Fruit fly (Drosophila melanogaster) whole organism, prepupa: ENCODE measurements around the gene CG44774.

Experiments
- Blimp-1 ChIP-seq: fragments of 200-800 bp; sonication (Bioruptor generic); optimal IDR thresholded peaks from 3 replicates; lab custom pipeline; 2017; ENCODE audit warnings: missing biosample characterization, missing genetic modification characterization, mild to moderate bottlenecking, moderate library complexity, missing genetic modification reagents
- CG10631 ChIP-seq: fragments of 200-800 bp; sonication (Bioruptor generic); optimal IDR thresholded peaks from 2 replicates; lab custom pipeline; 2016; ENCODE audit warnings: missing biosample characterization, missing genetic modification characterization
- CG10669 ChIP-seq: fragments of 200-800 bp; sonication (Bioruptor generic); optimal IDR thresholded peaks from 3 replicates; lab custom pipeline; 2018; ENCODE audit warnings: missing biosample characterization, mild to moderate bottlenecking, missing genetic modification characterization, moderate library complexity
- CG11294 ChIP-seq: fragments of 200-800 bp; sonication (Bioruptor generic); IDR thresholded peaks from 2 replicates; pipeline ENCODE4 v1.3.6; 2022; ENCODE audit warnings: missing biosample characterization, missing genetic modification characterization
- CG11762 ChIP-seq: fragments of 200-800 bp; sonication (Bioruptor generic); optimal IDR thresholded peaks from 3 replicates; lab custom pipeline; 2016; ENCODE audit warnings: missing biosample characterization, missing genetic modification characterization; ENCODE audit not compliant: insufficient read depth
- CG11902 ChIP-seq: fragments of 200-800 bp; sonication (Bioruptor generic); optimal IDR thresholded peaks from 3 replicates; lab custom pipeline; 2016; ENCODE audit warnings: missing biosample characterization, missing genetic modification characterization
- CG15336 ChIP-seq: fragments of 200-800 bp; sonication (Bioruptor generic); IDR thresholded peaks from 2 replicates; pipeline ENCODE4 v1.3.6; 2022; ENCODE audit warnings: missing biosample characterization, missing genetic modification characterization
- CG1621 ChIP-seq: fragments of 200-800 bp; sonication (Bioruptor generic); optimal IDR thresholded peaks from 3 replicates; lab custom pipeline; 2018; ENCODE audit warnings: missing biosample characterization, mild to moderate bottlenecking, missing genetic modification characterization
- CG16779 ChIP-seq: fragments of 200-800 bp; sonication (Bioruptor generic); optimal IDR thresholded peaks from 3 replicates; lab custom pipeline; 2017; ENCODE audit warnings: missing biosample characterization, mild to moderate bottlenecking, missing genetic modification characterization
- CG31627 ChIP-seq: fragments of 200-800 bp; sonication (Bioruptor generic); optimal IDR thresholded peaks from 3 replicates; lab custom pipeline; 2016; ENCODE audit warnings: missing biosample characterization, missing genetic modification characterization
- CG32006 ChIP-seq: fragments of 200-800 bp; sonication (Bioruptor generic); optimal IDR thresholded peaks from 3 replicates; lab custom pipeline; 2017; ENCODE audit warnings: missing biosample characterization, mild to moderate bottlenecking, missing genetic modification characterization
- CG3919 ChIP-seq: fragments of 200-800 bp; sonication (Bioruptor generic); optimal IDR thresholded peaks from 3 replicates; lab custom pipeline; 2016; ENCODE audit warnings: missing biosample characterization, missing genetic modification characterization
- CG4318 ChIP-seq: fragments of 200-800 bp; sonication (Bioruptor generic); optimal IDR thresholded peaks from 3 replicates; lab custom pipeline; 2017; ENCODE audit warnings: missing biosample characterization, mild to moderate bottlenecking, missing genetic modification characterization
- CG6163 ChIP-seq: fragments of 200-800 bp; sonication (Bioruptor generic); IDR thresholded peaks from 3 replicates; pipeline ENCODE4 v1.3.6; 2022; ENCODE audit warnings: missing biosample characterization, missing genetic modification characterization
- CG6276 ChIP-seq: fragments of 200-800 bp; sonication (Bioruptor generic); optimal IDR thresholded peaks from 2 replicates; lab custom pipeline; 2017; ENCODE audit warnings: missing biosample characterization, mild to moderate bottlenecking, missing genetic modification characterization
- CG6792 ChIP-seq: fragments of 200-800 bp; sonication (Bioruptor generic); optimal IDR thresholded peaks from 3 replicates; lab custom pipeline; 2016; ENCODE audit warnings: missing biosample characterization, missing genetic modification characterization
- CG6808 ChIP-seq: fragments of 200-800 bp; sonication (Bioruptor generic); optimal IDR thresholded peaks from 3 replicates; lab custom pipeline; 2017; ENCODE audit warnings: missing biosample characterization, missing genetic modification characterization, mild to moderate bottlenecking, moderate library complexity, missing genetic modification reagents
- CG6854 ChIP-seq: fragments of 200-800 bp; sonication (Bioruptor generic); optimal IDR thresholded peaks from 2 replicates; lab custom pipeline; 2017; ENCODE audit warnings: missing biosample characterization, mild to moderate bottlenecking, missing genetic modification characterization
- CG7368 ChIP-seq: fragments of 200-800 bp; sonication (Bioruptor generic); optimal IDR thresholded peaks from 3 replicates; lab custom pipeline; 2016; ENCODE audit warnings: missing biosample characterization, missing genetic modification characterization
- CG8119 ChIP-seq: fragments of 200-800 bp; sonication (Bioruptor generic); IDR thresholded peaks from 3 replicates; pipeline ENCODE4 v1.3.6; 2022; ENCODE audit warnings: missing biosample characterization, missing genetic modification characterization
- CG8319 ChIP-seq: fragments of 200-800 bp; sonication (Bioruptor generic); optimal IDR thresholded peaks from 3 replicates; lab custom pipeline; 2016; ENCODE audit warnings: missing biosample characterization, missing genetic modification characterization
- Eip75B ChIP-seq: fragments of 200-800 bp; sonication (Bioruptor generic); optimal IDR thresholded peaks from 3 replicates; lab custom pipeline; 2016; ENCODE audit warnings: missing biosample characterization, missing genetic modification characterization
- Eip78C ChIP-seq: fragments of 200-800 bp; sonication (Bioruptor generic); peaks from one replicate; lab custom pipeline; 2016; ENCODE audit warnings: missing biosample characterization, missing genetic modification characterization
- Eip93F ChIP-seq: fragments of 200-800 bp; sonication (Bioruptor generic); optimal IDR thresholded peaks from 2 replicates; lab custom pipeline; 2016; ENCODE audit warnings: missing biosample characterization, mild to moderate bottlenecking, missing genetic modification characterization
- Ets21C ChIP-seq: fragments of 200-800 bp; sonication (Bioruptor generic); optimal IDR thresholded peaks from 3 replicates; lab custom pipeline; 2016; ENCODE audit warnings: missing biosample characterization, missing genetic modification characterization
- Gug ChIP-seq: fragments of 200-800 bp; sonication (Bioruptor generic); IDR thresholded peaks from 2 replicates; pipeline ENCODE4 v1.3.6; 2022; ENCODE audit warnings: missing biosample characterization, missing genetic modification characterization
- Hr38 ChIP-seq: sonication (Bioruptor generic); optimal IDR thresholded peaks from 2 replicates; lab custom pipeline; 2016; ENCODE audit warnings: missing biosample characterization, missing genetic modification characterization
- Hr39 ChIP-seq: fragments of 200-800 bp; sonication (Bioruptor generic); optimal IDR thresholded peaks from 2 replicates; lab custom pipeline; 2016; ENCODE audit warnings: missing biosample characterization, missing genetic modification characterization
- Hr4 ChIP-seq: fragments of 200-800 bp; sonication (Bioruptor generic); optimal IDR thresholded peaks from 3 replicates; lab custom pipeline; 2016; ENCODE audit warnings: missing biosample characterization, missing genetic modification characterization
- Lpt ChIP-seq: fragments of 200-800 bp; sonication (Bioruptor generic); optimal IDR thresholded peaks from 3 replicates; lab custom pipeline; 2016; ENCODE audit warnings: missing biosample characterization, missing genetic modification characterization
- Sox102F ChIP-seq: fragments of 200-800 bp; sonication (Bioruptor generic); optimal IDR thresholded peaks from 2 replicates; lab custom pipeline; 2016; ENCODE audit warnings: missing biosample characterization, mild to moderate bottlenecking, missing genetic modification characterization
- acj6 ChIP-seq: fragments of 200-800 bp; sonication (Bioruptor generic); optimal IDR thresholded peaks from 3 replicates; lab custom pipeline; 2016; ENCODE audit warnings: missing biosample characterization, missing genetic modification characterization
- cyc ChIP-seq: fragments of 200-800 bp; sonication (Bioruptor generic); optimal IDR thresholded peaks from 3 replicates; lab custom pipeline; 2016; ENCODE audit warnings: missing biosample characterization, missing genetic modification characterization
- dac ChIP-seq: fragments of 200-800 bp; sonication (Bioruptor generic); optimal IDR thresholded peaks from 2 replicates; lab custom pipeline; 2017; ENCODE audit warnings: missing biosample characterization, mild to moderate bottlenecking, missing genetic modification characterization
- dsx ChIP-seq: fragments of 200-800 bp; optimal IDR thresholded peaks from 3 replicates; lab custom pipeline; 2019; ENCODE audit warnings: missing biosample characterization, mild to moderate bottlenecking, missing genetic modification characterization, moderate library complexity; ENCODE audit not compliant: poor library complexity, severe bottlenecking
- eg ChIP-seq: fragments of 200-800 bp; sonication (Bioruptor generic); IDR thresholded peaks from 3 replicates; pipeline ENCODE4 v1.3.6; 2022; ENCODE audit warnings: missing biosample characterization, missing genetic modification characterization
- esn ChIP-seq: fragments of 200-800 bp; sonication (Bioruptor generic); optimal IDR thresholded peaks from 2 replicates; lab custom pipeline; 2016; ENCODE audit warnings: missing biosample characterization, mild to moderate bottlenecking, missing genetic modification characterization, moderate library complexity
- fd59A ChIP-seq: fragments of 200-800 bp; sonication (Bioruptor generic); optimal IDR thresholded peaks from 2 replicates; lab custom pipeline; 2017; ENCODE audit warnings: missing biosample characterization, mild to moderate bottlenecking, missing genetic modification characterization, missing genetic modification reagents
- fd85E ChIP-seq: fragments of 200-800 bp; sonication (Bioruptor generic); optimal IDR thresholded peaks from 3 replicates; lab custom pipeline; 2016; ENCODE audit warnings: missing biosample characterization, missing genetic modification characterization
- fkh ChIP-seq: fragments of 200-800 bp; sonication (Bioruptor generic); optimal IDR thresholded peaks from 3 replicates; lab custom pipeline; 2017; ENCODE audit warnings: missing biosample characterization, mild to moderate bottlenecking, missing genetic modification characterization, moderate library complexity
- lz ChIP-seq: fragments of 200-800 bp; sonication (Bioruptor generic); optimal IDR thresholded peaks from 3 replicates; lab custom pipeline; 2016; ENCODE audit warnings: missing biosample characterization, missing genetic modification characterization
- net ChIP-seq: fragments of 200-800 bp; sonication (Bioruptor generic); optimal IDR thresholded peaks from 3 replicates; lab custom pipeline; 2016; ENCODE audit warnings: missing biosample characterization, missing genetic modification characterization
- pdm3 ChIP-seq: fragments of 200-800 bp; sonication (Bioruptor generic); optimal IDR thresholded peaks from 3 replicates; lab custom pipeline; 2016; ENCODE audit warnings: missing biosample characterization, missing genetic modification characterization
- spab ChIP-seq: fragments of 200-800 bp; sonication (Bioruptor generic); optimal IDR thresholded peaks from 2 replicates; lab custom pipeline; 2017; ENCODE audit warnings: missing biosample characterization, mild to moderate bottlenecking, missing genetic modification characterization, missing genetic modification reagents
- ss ChIP-seq, 2 experiments: fragments of 200-800 bp; sonication (Bioruptor generic); optimal IDR thresholded peaks; 2 replicates in 1 of 2; 3 replicates in 1 of 2; lab custom pipeline; 2017 to 2018; ENCODE audit warnings: mild to moderate bottlenecking in 2 of 2, missing biosample characterization in 2 of 2, missing genetic modification characterization in 2 of 2, moderate library complexity in 1 of 2

CG44774 gene

dm6 chrX:4930100-4931010 is 7.5 kb downstream of the CG44774 start (continued):
- TF ChIP-seq pdm3 (GFP tag; lab: Kevin White, UChicago) (peak; percentile 59), CG11762 (GFP tag; lab: Kevin White, UChicago) (no peak), CG8319 (GFP tag; lab: Kevin White, UChicago) (peak; percentile 2), CG1621 (tag; lab: Kevin White, UChicago) (no peak), spab (no peak), Hr4 (no peak), CG4318 (GFP tag; lab: Kevin White, UChicago) (no peak), CG11902 (no peak), Hr38 (GFP tag; lab: Kevin White, UChicago) (no peak), Ets21C (peak; percentile 42), Sox102F (peak; percentile 59), fd85E (GFP tag; lab: Kevin White, UChicago) (no peak), Hr39 (peak; percentile 44), CG6276 (GFP tag; lab: Kevin White, UChicago) (peak; percentile 5), ss (GFP tag; optimal IDR thresholded peaks at IDR 0.05; lab: Kevin White, UChicago) (peak in 1 of 2 experiments; percentile 42), CG10669 (no peak), Gug (GFP tag; lab: Robert Waterston, UW) (no peak), Eip93F (GFP tag; lab: Kevin White, UChicago) (no peak), dac (GFP tag; lab: Kevin White, UChicago) (no peak), Eip78C (GFP tag; lab: Kevin White, UChicago) (peak; percentile 78), CG3919 (GFP tag; lab: Kevin White, UChicago) (peak; percentile 44), eg (no peak), CG6854 (GFP tag; lab: Kevin White, UChicago) (no peak), net (GFP tag; lab: Kevin White, UChicago) (peak; percentile 55), CG6792 (GFP tag; lab: Kevin White, UChicago) (no peak), Lpt (GFP tag; lab: Kevin White, UChicago) (peak; percentile 16), CG7368 (GFP tag; lab: Kevin White, UChicago) (peak; percentile 19), esn (GFP tag; lab: Kevin White, UChicago) (peak; percentile 59), cyc (GFP tag; lab: Kevin White, UChicago) (peak; percentile 47), CG10631 (GFP tag; lab: Kevin White, UChicago) (peak; percentile 35), CG6808 (GFP tag; lab: Kevin White, UChicago) (peak; percentile 24), CG32006 (peak; percentile 30), fd59A (no peak), fkh (no peak), CG31627 (peak; percentile 34), Blimp-1 (GFP tag; lab: Kevin White, UChicago) (peak; percentile 69), CG15336 (GFP tag; lab: Robert Waterston, UW) (no peak), acj6 (GFP tag; lab: Kevin White, UChicago) (peak; percentile 23)

DNA sequence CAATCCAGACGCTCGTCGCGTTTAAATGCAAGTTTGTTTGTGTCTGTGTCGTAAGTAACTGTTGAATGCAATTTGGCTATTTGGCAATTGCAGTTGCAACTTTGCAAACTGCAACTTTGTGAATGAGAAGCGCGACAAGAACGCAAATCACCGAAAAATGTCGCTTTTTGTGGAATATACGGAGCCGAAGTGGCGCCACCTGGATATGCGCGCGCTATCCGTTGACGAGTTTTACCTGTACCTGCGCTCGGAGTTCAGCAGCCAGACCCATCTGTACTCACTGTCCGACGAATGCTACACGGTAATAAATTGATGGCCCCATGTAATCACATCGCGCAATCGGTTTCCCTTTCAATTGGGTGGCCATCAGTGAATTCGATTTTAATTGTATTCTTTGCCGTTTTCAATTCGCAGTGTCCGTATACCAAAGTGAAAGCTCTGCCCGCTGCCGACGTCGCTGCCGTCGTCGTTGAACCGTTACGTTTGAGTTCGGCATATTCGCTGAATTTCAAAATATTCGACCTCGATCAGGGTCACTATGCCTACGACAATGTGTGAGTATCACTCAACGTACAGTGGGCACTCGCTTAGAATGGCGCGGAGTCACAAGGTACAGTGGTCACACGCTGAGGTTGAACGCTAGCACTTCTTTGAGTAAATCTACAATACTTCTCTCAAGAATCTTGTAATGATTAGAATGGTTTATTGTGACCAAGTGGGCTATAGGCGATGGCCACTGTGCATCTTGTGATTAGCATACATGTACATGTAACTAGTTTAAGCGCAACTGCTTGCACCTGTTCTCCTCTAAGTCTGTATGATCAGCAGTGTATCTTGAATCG is 18.6 kb downstream of the CG44774 start:
- no peak for TF ChIP-seq Hr38 (GFP tag; lab: Kevin White, UChicago)
- no peak for TF ChIP-seq Eip93F (GFP tag; lab: Kevin White, UChicago)
- TF ChIP-seq Eip78C (GFP tag; lab: Kevin White, UChicago): peak; percentile 92
- peak; percentile 85 for TF ChIP-seq CG11902
- peak; percentile 85 for TF ChIP-seq CG8119 (GFP tag; lab: Robert Waterston, UW)
- TF ChIP-seq CG6163: peak; percentile 95
- TF ChIP-seq eg: peak; percentile 95
- peak; percentile 44 for TF ChIP-seq fd85E (GFP tag; lab: Kevin White, UChicago)
- peak; percentile 77 for TF ChIP-seq Blimp-1 (GFP tag; lab: Kevin White, UChicago)
- TF ChIP-seq acj6 (GFP tag; lab: Kevin White, UChicago): peak; percentile 86
- TF ChIP-seq CG4318 (GFP tag; lab: Kevin White, UChicago): peak; percentile 71
- TF ChIP-seq CG11294 (GFP tag; lab: Robert Waterston, UW): peak; percentile 87
- TF ChIP-seq Eip75B (GFP tag; lab: Kevin White, UChicago): peak; percentile 86
- TF ChIP-seq CG1621 (tag; lab: Kevin White, UChicago): peak; percentile 80
- peak; percentile 88 for TF ChIP-seq net (GFP tag; lab: Kevin White, UChicago)
- TF ChIP-seq fkh: no peak
- TF ChIP-seq lz (GFP tag; lab: Kevin White, UChicago): peak; percentile 45
- TF ChIP-seq dsx: peak; percentile 79
- peak; percentile 91 for TF ChIP-seq CG15336 (GFP tag; lab: Robert Waterston, UW)
- TF ChIP-seq ss (GFP tag; optimal IDR thresholded peaks at IDR 0.05; lab: Kevin White, UChicago): peak; percentile 59 to 81
- peak; percentile 62 for TF ChIP-seq CG16779 (tag; lab: Kevin White, UChicago)
- TF ChIP-seq spab: peak; percentile 62
- peak; percentile 69 for TF ChIP-seq cyc (GFP tag; lab: Kevin White, UChicago)
